Worm (Caenorhabditis elegans) whole organism, L3 larva: ENCODE measurements around the gene K03H1.9.

ENCODE experiments used
- ZK546.5 ChIP-seq: sonication (generic microtip); optimal IDR thresholded peaks from 2 replicates; lab custom pipeline; 2017; ENCODE audit warnings: missing biosample characterization, missing genetic modification characterization
- aly-2 ChIP-seq: fragments of 150-350 bp; optimal IDR thresholded peaks from 2 replicates; lab custom pipeline; 2014; ENCODE audit warnings: missing biosample characterization, missing genetic modification characterization
- ama-1 ChIP-seq: fragments of 150-350 bp; optimal IDR thresholded peaks from 2 replicates; lab custom pipeline; 2018
- ceh-16 ChIP-seq: sonication (generic microtip); optimal IDR thresholded peaks from 2 replicates; lab custom pipeline; 2017; ENCODE audit warnings: missing biosample characterization, missing genetic modification characterization
- ceh-28 ChIP-seq: fragments of 150-350 bp; optimal IDR thresholded peaks from 2 replicates; lab custom pipeline; 2014; ENCODE audit warnings: missing biosample characterization, missing genetic modification reagents, missing genetic modification characterization
- ceh-82 ChIP-seq: fragments of 150-350 bp; optimal IDR thresholded peaks from 2 replicates; lab custom pipeline; 2014; ENCODE audit warnings: missing biosample characterization, missing genetic modification characterization
- ceh-9 ChIP-seq: sonication (generic microtip); optimal IDR thresholded peaks from 2 replicates; lab custom pipeline; 2018; ENCODE audit warnings: missing biosample characterization, missing genetic modification characterization
- egl-27 ChIP-seq: sonication (generic microtip); optimal IDR thresholded peaks from 4 replicates; lab custom pipeline; 2017; ENCODE audit warnings: missing biosample characterization, missing genetic modification reagents, missing genetic modification characterization
- egl-5 ChIP-seq: fragments of 150-350 bp; optimal IDR thresholded peaks from 2 replicates; lab custom pipeline; 2017; ENCODE audit warnings: missing biosample characterization, missing genetic modification reagents, missing genetic modification characterization, inconsistent platforms
- elt-1 ChIP-seq: fragments of 150-350 bp; optimal IDR thresholded peaks from 2 replicates; lab custom pipeline; 2014; ENCODE audit warnings: missing biosample characterization, missing genetic modification characterization
- elt-2 ChIP-seq: sonication (generic microtip); optimal IDR thresholded peaks from 2 replicates; lab custom pipeline; 2016; ENCODE audit warnings: missing genetic modification reagents, mild to moderate bottlenecking, missing genetic modification characterization, missing compliant biosample characterization
- eor-1 ChIP-seq, 2 experiments: fragments of 150-350 bp; optimal IDR thresholded peaks; 2 replicates each; lab custom pipeline; 2014 to 2018; ENCODE audit warnings: missing biosample characterization in 2 of 2, missing genetic modification characterization in 2 of 2
- fkh-2 ChIP-seq: fragments of 150-350 bp; optimal IDR thresholded peaks from 2 replicates; lab custom pipeline; 2014; ENCODE audit warnings: missing biosample characterization, missing genetic modification reagents, missing genetic modification characterization
- fos-1 ChIP-seq: fragments of 150-350 bp; optimal IDR thresholded peaks from 2 replicates; lab custom pipeline; 2014; ENCODE audit warnings: missing biosample characterization, missing genetic modification characterization
- hmg-11 ChIP-seq: sonication (generic microtip); optimal IDR thresholded peaks from 2 replicates; lab custom pipeline; 2016; ENCODE audit warnings: missing genetic modification characterization, missing compliant biosample characterization
- jun-1 ChIP-seq: fragments of 150-350 bp; optimal IDR thresholded peaks from 2 replicates; lab custom pipeline; 2014; ENCODE audit warnings: missing biosample characterization, missing genetic modification reagents, missing genetic modification characterization
- lin-15B ChIP-seq: fragments of 150-350 bp; optimal IDR thresholded peaks from 2 replicates; lab custom pipeline; 2014; ENCODE audit warnings: missing biosample characterization, missing genetic modification characterization
- lin-39 ChIP-seq: fragments of 150-350 bp; optimal IDR thresholded peaks from 2 replicates; lab custom pipeline; 2018; ENCODE audit warnings: missing biosample characterization, missing genetic modification reagents, missing genetic modification characterization
- lsy-12 ChIP-seq: sonication (generic microtip); optimal IDR thresholded peaks from 2 replicates; lab custom pipeline; 2016; ENCODE audit warnings: mild to moderate bottlenecking, missing genetic modification characterization, missing compliant biosample characterization
- mdl-1 ChIP-seq: fragments of 150-350 bp; optimal IDR thresholded peaks from 2 replicates; lab custom pipeline; 2014; ENCODE audit warnings: missing biosample characterization, missing genetic modification characterization
- mml-1 ChIP-seq: fragments of 150-350 bp; sonication (generic microtip); optimal IDR thresholded peaks from 3 replicates; lab custom pipeline; 2014; ENCODE audit warnings: missing biosample characterization, missing genetic modification characterization
- nfya-1 ChIP-seq: sonication (generic microtip); optimal IDR thresholded peaks from 2 replicates; lab custom pipeline; 2017; ENCODE audit warnings: missing genetic modification characterization, mild to moderate bottlenecking, missing compliant biosample characterization, antibody characterized with exemption, moderate library complexity; ENCODE audit not compliant: insufficient read depth
- nhr-11 ChIP-seq: fragments of 150-350 bp; optimal IDR thresholded peaks from 2 replicates; lab custom pipeline; 2014; ENCODE audit warnings: missing biosample characterization, missing genetic modification characterization
- nhr-12 ChIP-seq: fragments of 150-350 bp; optimal IDR thresholded peaks from 2 replicates; lab custom pipeline; 2014; ENCODE audit warnings: missing biosample characterization, missing genetic modification characterization
- nhr-23 ChIP-seq: fragments of 150-350 bp; optimal IDR thresholded peaks from 2 replicates; lab custom pipeline; 2014; ENCODE audit warnings: missing biosample characterization, missing genetic modification reagents, missing genetic modification characterization
- nhr-237 ChIP-seq: fragments of 150-350 bp; optimal IDR thresholded peaks from 2 replicates; lab custom pipeline; 2014; ENCODE audit warnings: missing biosample characterization, missing genetic modification characterization
- nhr-25 ChIP-seq: sonication (generic microtip); optimal IDR thresholded peaks from 2 replicates; lab custom pipeline; 2017; ENCODE audit warnings: missing biosample characterization, missing genetic modification characterization
- nhr-28 ChIP-seq: fragments of 150-350 bp; optimal IDR thresholded peaks from 2 replicates; lab custom pipeline; 2014; ENCODE audit warnings: missing biosample characterization, missing genetic modification characterization
- nhr-43 ChIP-seq: sonication (generic microtip); optimal IDR thresholded peaks from 2 replicates; lab custom pipeline; 2016; ENCODE audit warnings: mild to moderate bottlenecking, missing genetic modification characterization, missing compliant biosample characterization; ENCODE audit not compliant: poor library complexity, severe bottlenecking
- nhr-67 ChIP-seq: fragments of 150-350 bp; optimal IDR thresholded peaks from 2 replicates; lab custom pipeline; 2014; ENCODE audit warnings: missing biosample characterization, missing genetic modification characterization
- nhr-77 ChIP-seq: fragments of 150-350 bp; optimal IDR thresholded peaks from 2 replicates; lab custom pipeline; 2014; ENCODE audit warnings: missing biosample characterization, missing genetic modification characterization
- pha-4 ChIP-seq: fragments of 150-350 bp; optimal IDR thresholded peaks from 2 replicates; lab custom pipeline; 2014; ENCODE audit warnings: missing biosample characterization, missing genetic modification reagents, missing genetic modification characterization
- pqm-1 ChIP-seq: fragments of 150-350 bp; optimal IDR thresholded peaks from 2 replicates; lab custom pipeline; 2017; ENCODE audit warnings: missing biosample characterization, missing genetic modification characterization, inconsistent platforms
- skn-1 ChIP-seq: fragments of 150-350 bp; optimal IDR thresholded peaks from 2 replicates; lab custom pipeline; 2014; ENCODE audit warnings: missing biosample characterization, missing genetic modification characterization
- snpc-4 ChIP-seq: fragments of 150-350 bp; optimal IDR thresholded peaks from 2 replicates; lab custom pipeline; 2014; ENCODE audit warnings: missing biosample characterization, missing genetic modification characterization
- tbx-2 ChIP-seq: sonication (generic microtip); optimal IDR thresholded peaks from 2 replicates; lab custom pipeline; 2016; ENCODE audit warnings: mild to moderate bottlenecking, missing genetic modification characterization, missing compliant biosample characterization
- unc-39 ChIP-seq: sonication (generic microtip); optimal IDR thresholded peaks from 4 replicates; lab custom pipeline; 2017; ENCODE audit warnings: missing biosample characterization, missing genetic modification characterization
- unc-62 ChIP-seq: fragments of 150-350 bp; sonication (generic microtip); optimal IDR thresholded peaks from 4 replicates; lab custom pipeline; 2014; ENCODE audit warnings: missing biosample characterization, missing genetic modification reagents, missing genetic modification characterization
- ztf-11 ChIP-seq: fragments of 150-350 bp; optimal IDR thresholded peaks from 2 replicates; lab custom pipeline; 2014; ENCODE audit warnings: missing biosample characterization, missing genetic modification characterization
- ztf-4 ChIP-seq: fragments of 150-350 bp; optimal IDR thresholded peaks from 2 replicates; lab custom pipeline; 2014; ENCODE audit warnings: missing biosample characterization, missing genetic modification characterization

K03H1.9 gene

DNA sequence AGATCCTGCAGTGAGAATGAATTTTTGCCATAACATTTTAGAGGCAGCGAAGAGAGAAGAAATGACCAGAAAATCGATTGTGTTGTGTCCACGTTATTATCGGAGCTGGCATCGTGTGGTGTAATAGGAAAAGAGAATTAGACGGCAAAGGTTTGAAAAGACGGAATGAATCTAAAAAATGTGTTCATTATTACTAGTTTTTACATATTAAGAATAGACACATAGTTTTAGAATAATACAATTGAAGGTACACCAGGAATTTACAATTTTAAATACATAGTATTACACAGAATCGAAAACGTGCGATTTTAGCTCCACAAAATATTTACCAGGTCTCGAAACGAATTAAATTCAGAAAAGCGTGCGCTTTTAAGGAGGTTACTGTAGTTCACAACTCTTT, 9.0 kb upstream of the K03H1.9 start, which contains the start of gene K03H1.13:
Gene K03H1.13, minus strand, starts transcription at position 101 of the 400 bp plus-strand sequence.
- no peak for TF ChIP-seq nhr-11
- TF ChIP-seq nhr-237 (tag; lab: Kevin White, UChicago) = no peak
- TF ChIP-seq lsy-12 (tag; lab: Kevin White, UChicago) = no peak
- TF ChIP-seq lin-39 (tag; lab: Kevin White, UChicago) = no peak
- no peak for TF ChIP-seq fos-1 (tag; lab: Kevin White, UChicago)
- TF ChIP-seq nhr-67 = no peak
- TF ChIP-seq eor-1 (tag; optimal IDR thresholded peaks at IDR 0.05; lab: Kevin White, UChicago) = no peak
- TF ChIP-seq nhr-77 (tag; lab: Kevin White, UChicago) = no peak
- TF ChIP-seq ceh-28 (tag; lab: Kevin White, UChicago) = peak; percentile 42
- TF ChIP-seq ceh-9 (tag; lab: Kevin White, UChicago) = no peak
- TF ChIP-seq egl-5 (tag; lab: Kevin White, UChicago) = no peak
- TF ChIP-seq nhr-43 (tag; lab: Kevin White, UChicago) = no peak
- no peak for TF ChIP-seq jun-1 (tag; lab: Kevin White, UChicago)
- no peak for TF ChIP-seq nhr-12 (tag; lab: Kevin White, UChicago)
- peak; percentile 4 for TF ChIP-seq nfya-1 (tag; lab: Kevin White, UChicago)
- TF ChIP-seq unc-39 = no peak
- TF ChIP-seq pha-4 (tag; lab: Kevin White, UChicago) = peak; percentile 6

DNA sequence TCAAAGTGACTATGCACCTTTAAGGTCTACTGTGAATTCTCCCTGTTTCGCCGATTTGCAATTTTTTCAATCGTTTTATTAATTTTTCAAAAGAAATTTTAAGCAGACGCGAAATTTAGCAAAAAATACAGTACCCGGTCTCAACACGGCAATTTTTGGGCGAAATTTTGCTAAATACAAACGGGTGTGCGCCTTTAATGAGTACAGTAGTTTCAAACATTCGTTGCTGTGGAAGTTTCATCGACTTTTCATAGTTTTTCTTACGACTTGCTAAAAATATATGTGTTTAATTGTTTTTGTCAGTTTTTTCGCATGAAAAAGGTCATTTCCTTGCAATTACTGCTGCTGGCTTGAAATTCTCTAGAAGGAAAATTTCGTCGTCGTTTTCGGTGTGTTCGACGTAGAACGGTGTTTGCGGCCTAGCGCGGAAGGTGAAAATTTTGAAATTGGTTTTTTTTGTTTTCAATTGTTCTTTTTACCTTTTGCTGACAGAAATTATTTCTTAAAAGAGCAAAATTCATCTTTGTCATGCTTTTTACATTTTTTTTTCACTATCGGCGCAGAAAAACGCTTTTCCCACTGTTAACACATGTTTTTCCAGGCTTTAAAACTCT, 5.6 kb upstream of the K03H1.9 start, which contains the start of gene K03H1.7:
Gene K03H1.7, plus strand, starts transcription at position 600 of the 614 bp plus-strand sequence.
- TF ChIP-seq nhr-237 (tag; lab: Kevin White, UChicago) (no peak), lin-15B (tag; lab: Kevin White, UChicago) (peak; percentile 73)

DNA sequence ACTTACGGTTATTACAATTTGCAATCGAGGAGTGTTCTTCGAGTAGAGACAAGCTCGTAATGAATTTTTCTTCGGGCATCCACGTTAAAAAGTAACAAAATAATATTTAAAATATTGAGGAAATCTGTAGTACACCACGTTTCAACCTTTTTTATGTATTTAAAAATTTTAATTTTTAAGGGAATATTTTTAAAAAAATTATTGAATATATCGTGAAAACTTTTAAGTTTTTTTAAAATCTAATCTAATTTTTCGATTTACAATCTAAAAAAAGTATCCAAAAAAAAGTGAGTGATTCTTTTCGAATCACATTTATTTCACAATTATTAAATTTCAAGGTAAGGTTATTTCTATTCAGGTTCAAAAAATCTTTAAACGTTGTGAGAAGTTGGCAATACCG, 3.4 kb upstream of the K03H1.9 start, which contains the start of gene gln-2:
Gene gln-2, minus strand, starts transcription at position 101 of the 400 bp plus-strand sequence.
- TF ChIP-seq nhr-23 (tag; lab: Kevin White, UChicago) (no peak), tbx-2 (tag; lab: Kevin White, UChicago) (no peak), pqm-1 (tag; lab: Kevin White, UChicago) (no peak), ztf-4 (tag; lab: Kevin White, UChicago) (no peak), ztf-11 (tag; lab: Kevin White, UChicago) (no peak), mdl-1 (tag; lab: Kevin White, UChicago) (no peak), fkh-2 (tag; lab: Kevin White, UChicago) (no peak), ama-1 (lab: Kevin White, UChicago) (no peak), ceh-82 (tag; lab: Kevin White, UChicago) (no peak), ZK546.5 (tag; lab: Kevin White, UChicago) (no peak)

DNA sequence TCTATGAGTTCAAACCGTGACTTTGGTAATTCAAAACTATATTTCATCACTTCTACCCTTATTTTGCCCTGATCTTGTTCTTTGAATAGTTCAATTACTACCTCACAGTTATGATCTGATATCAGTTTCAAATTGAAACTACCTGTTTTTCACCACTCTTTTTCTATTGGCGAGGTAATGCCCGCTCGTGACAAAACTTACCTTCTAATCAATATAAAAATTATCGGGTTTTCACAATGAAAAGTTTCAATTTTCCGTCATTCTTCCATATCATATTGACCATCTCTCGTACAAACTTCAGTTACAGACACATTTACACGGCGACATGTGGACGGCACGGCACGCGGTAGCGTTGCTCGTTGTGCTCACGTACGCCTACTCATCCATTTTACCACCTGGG, 9.2 kb downstream of the K03H1.9 start, which contains the start of gene dec-7:
Gene dec-7, plus strand, starts transcription at position 308 of the 400 bp plus-strand sequence.
- TF ChIP-seq mml-1 = no peak
- TF ChIP-seq nhr-25 = no peak
- no peak for TF ChIP-seq tbx-2 (tag; lab: Kevin White, UChicago)
- TF ChIP-seq elt-2 (tag; lab: Kevin White, UChicago) = peak; percentile 45
- TF ChIP-seq aly-2 = no peak
- no peak for TF ChIP-seq egl-27 (tag; lab: Kevin White, UChicago)
- TF ChIP-seq pha-4 (tag; lab: Kevin White, UChicago) = peak; percentile 2
- no peak for TF ChIP-seq fkh-2 (tag; lab: Kevin White, UChicago)
- TF ChIP-seq ceh-16 (tag; lab: Kevin White, UChicago) = no peak

DNA sequence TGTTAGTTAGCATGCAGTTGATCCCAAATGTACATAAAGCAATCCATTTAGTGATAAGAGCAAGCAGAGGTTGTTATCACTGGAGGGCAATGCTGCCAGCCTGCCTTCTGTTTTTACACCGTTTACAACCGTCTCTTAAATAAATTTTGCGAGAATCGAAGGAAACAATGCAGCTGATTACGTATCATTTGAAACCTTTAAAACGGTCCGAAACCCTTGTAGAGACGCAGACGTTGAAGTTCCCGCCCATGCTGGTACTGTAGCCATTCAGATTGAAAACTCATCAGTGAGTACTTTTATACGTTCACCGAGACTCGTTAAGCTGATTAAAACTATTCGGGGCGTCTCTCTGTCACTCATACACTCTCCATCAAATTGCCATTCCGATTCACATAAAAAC, 10.9 kb downstream of the K03H1.9 start:
- TF ChIP-seq pqm-1 (tag; lab: Kevin White, UChicago) (peak; percentile 92), nhr-25 (no peak), jun-1 (tag; lab: Kevin White, UChicago) (peak; percentile 40), nhr-237 (tag; lab: Kevin White, UChicago) (no peak), hmg-11 (tag; lab: Kevin White, UChicago) (no peak), nhr-67 (no peak), lin-39 (tag; lab: Kevin White, UChicago) (no peak), tbx-2 (tag; lab: Kevin White, UChicago) (no peak), skn-1 (tag; lab: Kevin White, UChicago) (no peak), nhr-28 (no peak), ama-1 (lab: Kevin White, UChicago) (no peak), lsy-12 (tag; lab: Kevin White, UChicago) (no peak), nhr-43 (tag; lab: Kevin White, UChicago) (no peak), egl-27 (tag; lab: Kevin White, UChicago) (no peak), unc-62 (GFP tag; lab: Kevin White, UChicago) (no peak), pha-4 (tag; lab: Kevin White, UChicago) (peak; percentile 47), ztf-11 (tag; lab: Kevin White, UChicago) (no peak), nfya-1 (tag; lab: Kevin White, UChicago) (peak; percentile 53), ztf-4 (tag; lab: Kevin White, UChicago) (no peak), snpc-4 (tag; lab: Kevin White, UChicago) (no peak), eor-1 (tag; optimal IDR thresholded peaks at IDR 0.05; lab: Kevin White, UChicago) (no peak), mml-1 (no peak), elt-2 (tag; lab: Kevin White, UChicago) (peak; percentile 98), elt-1 (tag; lab: Kevin White, UChicago) (no peak), fkh-2 (tag; lab: Kevin White, UChicago) (no peak), nhr-11 (no peak)
- TF ChIP-seq, all 47 proteins: peak for 5
